Worm (Caenorhabditis elegans) whole organism, late embryonic: ENCODE data around the gene E01G6.1.

Source experiments
- C08G9.2 ChIP-seq: sonication (generic microtip); optimal IDR thresholded peaks from 2 replicates; lab custom pipeline; 2016; ENCODE audit warnings: mild to moderate bottlenecking, missing genetic modification characterization, moderate library complexity, missing compliant biosample characterization
- C38D4.7 ChIP-seq: fragments of 200-800 bp; sonication (Bioruptor generic); optimal IDR thresholded peaks from 2 replicates; lab custom pipeline; 2018; ENCODE audit warnings: mild to moderate bottlenecking, missing genetic modification characterization, moderate library complexity, missing compliant biosample characterization
- F13H6.1 ChIP-seq: sonication (generic microtip); optimal IDR thresholded peaks from 2 replicates; lab custom pipeline; 2016; ENCODE audit warnings: missing genetic modification characterization, missing compliant biosample characterization
- T23F11.4 ChIP-seq: fragments of 200-800 bp; sonication (Bioruptor generic); optimal IDR thresholded peaks from 2 replicates; lab custom pipeline; 2018; ENCODE audit warnings: mild to moderate bottlenecking, missing genetic modification characterization, missing compliant biosample characterization
- ceh-18 ChIP-seq: sonication (generic microtip); optimal IDR thresholded peaks from 2 replicates; lab custom pipeline; 2016; ENCODE audit warnings: missing genetic modification characterization, missing compliant biosample characterization
- ceh-2 ChIP-seq: sonication (generic microtip); optimal IDR thresholded peaks from 2 replicates; lab custom pipeline; 2016; ENCODE audit warnings: missing genotype, missing genetic modification characterization, missing compliant biosample characterization
- ceh-22 ChIP-seq: sonication (generic microtip); optimal IDR thresholded peaks from 2 replicates; lab custom pipeline; 2017; ENCODE audit warnings: missing biosample characterization, missing genetic modification characterization
- ceh-24 ChIP-seq: sonication (generic microtip); optimal IDR thresholded peaks from 2 replicates; lab custom pipeline; 2016; ENCODE audit warnings: mild to moderate bottlenecking, missing genetic modification characterization, missing compliant biosample characterization
- ceh-30 ChIP-seq: fragments of 150-350 bp; optimal IDR thresholded peaks from 2 replicates; lab custom pipeline; 2014; ENCODE audit warnings: missing biosample characterization, missing genetic modification characterization
- ceh-45 ChIP-seq: fragments of 200-800 bp; sonication (Bioruptor generic); IDR thresholded peaks from 2 replicates; pipeline ENCODE4 v1.3.6; 2022; ENCODE audit warnings: missing genetic modification reagents, missing genetic modification characterization, missing compliant biosample characterization
- che-1 ChIP-seq: sonication (generic microtip); optimal IDR thresholded peaks from 2 replicates; lab custom pipeline; 2016; ENCODE audit warnings: mild to moderate bottlenecking, missing genetic modification characterization, missing compliant biosample characterization
- ets-4 ChIP-seq: sonication (generic microtip); optimal IDR thresholded peaks from 2 replicates; lab custom pipeline; 2016; ENCODE audit warnings: missing genetic modification characterization, missing compliant biosample characterization
- fax-1 ChIP-seq: sonication (generic microtip); optimal IDR thresholded peaks from 2 replicates; lab custom pipeline; 2016; ENCODE audit warnings: missing genotype, missing genetic modification characterization, missing compliant biosample characterization
- fkh-6 ChIP-seq: sonication (generic microtip); optimal IDR thresholded peaks from 2 replicates; lab custom pipeline; 2016; ENCODE audit warnings: missing genetic modification characterization, missing compliant biosample characterization
- gmeb-2 ChIP-seq: sonication (generic microtip); optimal IDR thresholded peaks from 2 replicates; lab custom pipeline; 2016; ENCODE audit warnings: missing genetic modification characterization, inconsistent platforms, missing compliant biosample characterization
- hlh-30 ChIP-seq: sonication (generic microtip); optimal IDR thresholded peaks from 2 replicates; lab custom pipeline; 2017; ENCODE audit warnings: antibody characterized with exemption, missing genetic modification characterization, missing compliant biosample characterization; ENCODE audit not compliant: insufficient read depth
- madf-2 ChIP-seq: sonication (generic microtip); optimal IDR thresholded peaks from 2 replicates; lab custom pipeline; 2017; ENCODE audit warnings: missing genetic modification characterization, missing compliant biosample characterization
- nhr-11 ChIP-seq: fragments of 150-350 bp; optimal IDR thresholded peaks from 2 replicates; lab custom pipeline; 2014; ENCODE audit warnings: missing biosample characterization, missing genetic modification characterization
- nhr-232 ChIP-seq: sonication (generic microtip); optimal IDR thresholded peaks from 2 replicates; lab custom pipeline; 2016; ENCODE audit warnings: missing genetic modification characterization, missing compliant biosample characterization
- pag-3 ChIP-seq: sonication (generic microtip); optimal IDR thresholded peaks from 2 replicates; lab custom pipeline; 2016; ENCODE audit warnings: missing compliant biosample characterization, missing genetic modification characterization, borderline replicate concordance
- ref-2 ChIP-seq: sonication (generic microtip); optimal IDR thresholded peaks from 2 replicates; lab custom pipeline; 2016; ENCODE audit warnings: missing genetic modification characterization, missing compliant biosample characterization
- sdc-2 ChIP-seq: sonication (generic microtip); optimal IDR thresholded peaks from 2 replicates; lab custom pipeline; 2016; ENCODE audit warnings: missing genotype, missing genetic modification characterization, missing compliant biosample characterization
- sox-2 ChIP-seq: fragments of 200-800 bp; sonication (Bioruptor generic); IDR thresholded peaks from 2 replicates; pipeline ENCODE4 v1.3.6; 2022; ENCODE audit warnings: missing genetic modification reagents, missing genetic modification characterization, missing compliant biosample characterization
- syd-9 ChIP-seq: sonication (generic microtip); optimal IDR thresholded peaks from 2 replicates; lab custom pipeline; 2016; ENCODE audit warnings: mild to moderate bottlenecking, missing genetic modification characterization, moderate library complexity, missing compliant biosample characterization
- tbx-7 ChIP-seq: sonication (generic microtip); optimal IDR thresholded peaks from 2 replicates; lab custom pipeline; 2016; ENCODE audit warnings: missing genotype, missing genetic modification characterization, missing compliant biosample characterization
- ttx-3 ChIP-seq: sonication (generic microtip); optimal IDR thresholded peaks from 2 replicates; lab custom pipeline; 2016; ENCODE audit warnings: missing genetic modification reagents, missing genetic modification characterization, missing compliant biosample characterization
- unc-3 ChIP-seq, 2 experiments: fragments of 200-800 bp in 1 of 2; sonication (Bioruptor generic) in 1 of 2; sonication (generic microtip) in 1 of 2; conservative IDR thresholded peaks in 1 of 2; optimal IDR thresholded peaks in 1 of 2; 2 replicates each; pipeline versions ENCODE4 v1.3.6 to Lab custom; 2016 to 2022; ENCODE audit warnings: missing compliant biosample characterization in 2 of 2, missing genetic modification characterization in 2 of 2, missing genetic modification reagents in 1 of 2
- unc-42 ChIP-seq: sonication (generic microtip); optimal IDR thresholded peaks from 2 replicates; lab custom pipeline; 2016; ENCODE audit warnings: missing genotype, missing genetic modification characterization, missing compliant biosample characterization
- ztf-16 ChIP-seq: sonication (generic microtip); optimal IDR thresholded peaks from 2 replicates; lab custom pipeline; 2017; ENCODE audit warnings: missing genetic modification characterization, missing compliant biosample characterization

E01G6.1 gene

ce11 chrX:12252189-12252588 is 8.5 kb upstream of the E01G6.1 start:
- no peak for TF ChIP-seq fkh-6
- no peak for TF ChIP-seq ceh-45 (GFP tag; lab: Robert Waterston, UW)
- no peak for TF ChIP-seq syd-9
- no peak for TF ChIP-seq C38D4.7 (GFP tag; lab: Kevin White, UChicago)
- TF ChIP-seq unc-42 (tag; lab: Kevin White, UChicago), result peak; percentile 45

- TF ChIP-seq nhr-232, result no peak
- no peak for TF ChIP-seq C38D4.7 (GFP tag; lab: Kevin White, UChicago)
- TF ChIP-seq sox-2, result no peak
Measured at ce11 chrX:12256594-12257048, 4.1 kb upstream of the E01G6.1 start, which contains the start of gene E01G6.2. TSS of gene E01G6.2 (plus strand) at chrX:12256644.

- TF ChIP-seq nhr-11 (tag; lab: Kevin White, UChicago), result no peak
- no peak for TF ChIP-seq gmeb-2 (tag; lab: Kevin White, UChicago)
- TF ChIP-seq, all 69 proteins: peak for 0
Measured at ce11 chrX:12270841-12271240, 10.2 kb downstream of the E01G6.1 start, which contains the start of gene otpl-8. TSS of gene otpl-8 (minus strand) at chrX:12270941.

- TF ChIP-seq C08G9.2 (tag; lab: Kevin White, UChicago) (no peak), unc-3 (GFP tag; conservative IDR thresholded peaks at IDR 0.05; lab: Robert Waterston, UW) (no peak), unc-3 (tag; optimal IDR thresholded peaks at IDR 0.05; lab: Kevin White, UChicago) (no peak), ceh-22 (tag; lab: Kevin White, UChicago) (no peak), F13H6.1 (no peak), ets-4 (tag; lab: Kevin White, UChicago) (no peak), che-1 (no peak), ceh-45 (GFP tag; lab: Robert Waterston, UW) (no peak), sdc-2 (tag; lab: Kevin White, UChicago) (no peak), madf-2 (tag; lab: Kevin White, UChicago) (no peak), ceh-2 (no peak), T23F11.4 (GFP tag; lab: Kevin White, UChicago) (no peak)
- TF ChIP-seq, all 69 proteins: peak for 0
Measured at ce11 chrX:12273870-12274269, 13.2 kb downstream of the E01G6.1 start, which contains the start of gene H19J13.2. TSS of gene H19J13.2 (minus strand) at chrX:12273970.

- TF ChIP-seq ceh-30 (tag; lab: Kevin White, UChicago) (no peak), pag-3 (no peak), ztf-16 (tag; lab: Kevin White, UChicago) (no peak), hlh-30 (tag; lab: Kevin White, UChicago) (no peak), ceh-24 (tag; lab: Kevin White, UChicago) (no peak), ceh-22 (tag; lab: Kevin White, UChicago) (no peak), syd-9 (no peak), T23F11.4 (GFP tag; lab: Kevin White, UChicago) (no peak), tbx-7 (tag; lab: Kevin White, UChicago) (no peak), F13H6.1 (no peak), ttx-3 (tag; lab: Kevin White, UChicago) (no peak), unc-42 (tag; lab: Kevin White, UChicago) (no peak), ceh-18 (tag; lab: Kevin White, UChicago) (no peak), ref-2 (tag; lab: Kevin White, UChicago) (no peak)
- TF ChIP-seq, all 69 proteins: peak for 0
Measured at ce11 chrX:12275577-12275976, 14.9 kb downstream of the E01G6.1 start, which contains the start of gene C04B4.6. TSS of gene C04B4.6 (minus strand) at chrX:12275677.

ce11 chrX:12280477-12280876 is 19.8 kb downstream of the E01G6.1 start, which contains the start of gene C04B4.1:
TSS of gene C04B4.1 (plus strand) at chrX:12280777.
- TF ChIP-seq fax-1 (tag; lab: Kevin White, UChicago) (no peak), ttx-3 (tag; lab: Kevin White, UChicago) (no peak)
